Worm (Caenorhabditis elegans) whole organism, mixed stage, embryonic: ENCODE data around the gene B0334.20.
A peak's percentile ranks its signal among the peaks of the same experiment; 100 is the strongest.

ENCODE experiments used
- ceh-43 ChIP-seq: fragments of 200-800 bp; sonication (Bioruptor generic); optimal IDR thresholded peaks from 2 replicates; lab custom pipeline; 2018; ENCODE audit warnings: mild to moderate bottlenecking, missing genetic modification characterization, moderate library complexity, missing compliant biosample characterization
- ces-1 ChIP-seq: fragments of 150-350 bp; optimal IDR thresholded peaks from 2 replicates; lab custom pipeline; 2014; ENCODE audit warnings: missing biosample characterization, missing genetic modification reagents, missing genetic modification characterization
- elt-3 ChIP-seq: fragments of 150-350 bp; optimal IDR thresholded peaks from 2 replicates; lab custom pipeline; 2014; ENCODE audit warnings: missing biosample characterization, missing genetic modification characterization
- nhr-12 ChIP-seq: fragments of 150-350 bp; optimal IDR thresholded peaks from 2 replicates; lab custom pipeline; 2014; ENCODE audit warnings: missing biosample characterization, missing genetic modification characterization
- unc-39 ChIP-seq: fragments of 150-350 bp; optimal IDR thresholded peaks from 2 replicates; lab custom pipeline; 2014; ENCODE audit warnings: missing biosample characterization, missing genetic modification characterization
- unc-62 ChIP-seq: fragments of 150-350 bp; optimal IDR thresholded peaks from 2 replicates; lab custom pipeline; 2014; ENCODE audit warnings: missing biosample characterization, missing genetic modification reagents, missing genetic modification characterization
- ztf-11 ChIP-seq: fragments of 150-350 bp; optimal IDR thresholded peaks from 2 replicates; lab custom pipeline; 2014; ENCODE audit warnings: missing biosample characterization, missing genetic modification characterization

DNA sequence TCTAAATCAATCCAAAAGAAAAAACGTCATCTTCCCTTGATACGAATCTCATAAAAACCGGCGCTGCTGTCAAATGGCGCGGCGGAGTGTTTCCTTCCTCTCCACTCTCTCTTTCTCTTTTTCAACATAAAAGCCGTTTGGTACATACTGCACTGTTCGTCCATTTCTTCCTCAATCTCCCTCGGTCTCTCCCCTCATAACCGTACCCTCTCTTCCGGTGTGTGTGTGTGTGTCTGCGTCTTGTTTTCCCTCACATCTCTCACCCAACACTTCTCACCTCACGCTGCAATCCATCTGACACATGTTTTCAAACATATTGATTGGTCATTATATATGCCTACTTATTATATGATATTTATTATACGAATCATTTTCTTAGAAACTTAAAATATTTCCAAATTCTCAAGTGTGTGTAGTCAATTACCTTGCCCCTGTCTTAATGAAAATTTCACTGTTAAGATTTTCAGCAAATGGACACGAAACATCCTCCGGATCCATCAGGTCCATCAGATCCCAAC is 35.8 kb downstream of the B0334.20 start, which contains the start of the genes aars-1 and rga-1:
- TF ChIP-seq ces-1 (GFP tag; lab: Kevin White, UChicago) (peak; percentile 11), unc-62 (GFP tag; lab: Kevin White, UChicago) (peak; percentile 20), unc-39 (tag; lab: Kevin White, UChicago) (no peak), ceh-43 (GFP tag; lab: Kevin White, UChicago) (no peak), elt-3 (tag; lab: Kevin White, UChicago) (no peak), nhr-12 (tag; lab: Kevin White, UChicago) (no peak), ztf-11 (tag; lab: Kevin White, UChicago) (no peak)
